Fruit fly (Drosophila melanogaster) ovary, adult (tissue): Measurements from ENCODE around the gene DIP-gamma.
A peak's percentile ranks its signal among the peaks of the same experiment; 100 is the strongest.

Source experiments
- CG17801 ChIP-seq: fragments of 200-800 bp; optimal IDR thresholded peaks from 2 replicates; lab custom pipeline; 2019; ENCODE audit warnings: missing biosample characterization, mild to moderate bottlenecking, missing genetic modification characterization, moderate library complexity; ENCODE audit not compliant: partially characterized antibody

The DIP-gamma gene

DNA sequence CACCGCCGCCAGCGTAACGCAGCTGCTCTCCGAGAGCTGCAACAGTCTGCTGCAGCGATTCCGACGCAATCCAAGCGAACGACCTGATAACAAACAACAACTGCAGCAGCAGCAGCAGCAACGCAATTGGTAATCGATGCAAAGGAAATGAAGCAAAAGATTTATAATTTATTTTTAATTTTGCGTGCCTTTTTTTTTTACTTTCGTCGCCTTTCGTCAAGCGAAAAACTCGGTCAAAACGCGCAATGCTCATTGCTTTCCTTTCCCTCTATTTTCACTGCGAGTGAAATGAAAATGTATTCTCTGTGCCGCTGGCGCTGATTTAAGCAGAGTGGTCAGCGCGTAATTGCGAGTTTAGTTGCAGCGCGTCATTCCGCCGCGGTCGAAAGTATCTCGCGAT is 57.1 kb downstream of the DIP-gamma start:
- TF ChIP-seq CG17801 (GFP tag; lab: Kevin White, UChicago): no peak

DNA sequence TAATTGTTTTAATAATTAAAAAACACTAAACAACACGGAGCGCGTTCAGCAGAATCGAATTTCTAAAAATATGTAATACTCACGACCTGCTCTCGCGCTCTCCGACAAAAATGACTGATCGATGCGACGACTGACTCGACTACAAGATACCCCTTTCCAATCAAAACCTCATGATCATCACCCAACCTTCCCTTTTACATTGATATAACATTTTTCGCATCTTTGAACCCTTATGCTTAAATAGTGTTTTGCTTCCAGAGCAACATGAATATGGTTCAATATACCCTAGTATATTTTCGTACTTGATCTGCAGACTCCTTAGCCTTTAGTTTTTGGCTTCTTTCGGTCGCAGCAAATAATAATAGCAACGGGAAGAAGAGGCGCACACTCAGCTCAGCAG is 58.4 kb downstream of the DIP-gamma start:
- no peak for TF ChIP-seq CG17801 (GFP tag; lab: Kevin White, UChicago)

DNA sequence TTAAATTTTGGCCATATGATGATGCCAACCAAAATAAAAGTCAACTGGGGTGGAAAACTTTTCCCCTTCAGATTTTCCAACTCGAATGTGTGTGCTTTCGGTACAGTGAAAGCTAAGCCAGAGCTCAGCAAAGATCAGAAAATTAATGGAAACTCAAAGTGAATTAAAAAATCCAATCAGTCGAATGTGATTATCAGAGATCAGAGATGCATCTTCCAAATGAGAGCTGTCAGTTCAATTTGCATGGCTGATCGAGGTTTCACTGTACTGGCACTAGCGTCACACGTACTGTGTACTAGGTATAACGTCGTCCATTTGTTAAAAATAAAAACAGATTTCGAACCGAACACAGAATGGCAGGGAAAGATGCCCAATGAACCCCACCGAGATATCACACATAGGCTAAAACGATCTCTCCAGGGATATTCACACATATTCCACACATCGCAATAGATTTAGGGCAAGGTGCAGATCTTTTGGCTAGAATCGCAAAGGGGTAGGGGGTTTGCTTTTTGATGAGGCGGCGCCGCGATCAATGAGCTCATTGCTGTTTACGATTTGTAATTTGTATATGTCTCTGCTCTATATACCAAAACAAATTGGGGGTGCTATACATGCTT is 65.2 kb downstream of the DIP-gamma start:
- TF ChIP-seq CG17801 (GFP tag; lab: Kevin White, UChicago): no peak

DNA sequence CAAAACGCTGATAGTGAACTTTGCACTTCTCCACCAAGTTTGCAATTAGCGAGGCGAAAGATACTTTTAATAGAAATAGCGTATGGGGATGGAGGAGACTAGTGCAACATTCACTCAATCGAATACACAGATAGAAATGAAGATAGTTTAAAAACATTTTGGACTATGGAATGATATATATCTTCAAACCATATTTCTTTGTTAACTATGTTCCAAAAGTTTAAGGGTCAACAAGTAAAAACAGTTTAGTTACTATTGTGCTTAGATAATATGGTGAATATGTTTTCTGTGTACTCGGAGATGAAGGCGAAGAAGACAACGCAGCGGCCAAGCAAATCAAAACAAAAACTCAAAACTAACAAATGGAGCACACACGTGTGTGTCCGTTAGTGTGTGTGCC is 66.0 kb downstream of the DIP-gamma start:
- no peak for TF ChIP-seq CG17801 (GFP tag; lab: Kevin White, UChicago)

DNA sequence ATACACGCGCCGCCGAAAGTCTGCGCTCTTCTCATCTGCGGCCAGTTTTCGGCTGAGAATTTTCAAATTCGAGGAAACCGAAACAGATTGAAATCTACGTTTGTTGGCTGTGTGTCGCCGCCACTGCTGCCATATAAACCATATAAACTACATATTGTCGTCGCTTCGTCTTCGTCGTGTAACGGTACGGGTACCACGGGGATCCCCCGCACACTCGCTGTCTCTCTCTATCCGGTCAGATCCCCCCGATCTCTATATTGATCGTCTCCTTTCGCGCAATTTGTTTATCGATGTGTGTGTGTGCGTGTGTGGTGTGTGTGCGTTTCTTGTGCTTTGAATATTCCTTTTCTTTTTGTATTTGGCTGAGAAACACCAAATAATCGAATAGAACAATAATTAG is 66.8 kb downstream of the DIP-gamma start:
- TF ChIP-seq CG17801 (GFP tag; lab: Kevin White, UChicago): no peak

DNA sequence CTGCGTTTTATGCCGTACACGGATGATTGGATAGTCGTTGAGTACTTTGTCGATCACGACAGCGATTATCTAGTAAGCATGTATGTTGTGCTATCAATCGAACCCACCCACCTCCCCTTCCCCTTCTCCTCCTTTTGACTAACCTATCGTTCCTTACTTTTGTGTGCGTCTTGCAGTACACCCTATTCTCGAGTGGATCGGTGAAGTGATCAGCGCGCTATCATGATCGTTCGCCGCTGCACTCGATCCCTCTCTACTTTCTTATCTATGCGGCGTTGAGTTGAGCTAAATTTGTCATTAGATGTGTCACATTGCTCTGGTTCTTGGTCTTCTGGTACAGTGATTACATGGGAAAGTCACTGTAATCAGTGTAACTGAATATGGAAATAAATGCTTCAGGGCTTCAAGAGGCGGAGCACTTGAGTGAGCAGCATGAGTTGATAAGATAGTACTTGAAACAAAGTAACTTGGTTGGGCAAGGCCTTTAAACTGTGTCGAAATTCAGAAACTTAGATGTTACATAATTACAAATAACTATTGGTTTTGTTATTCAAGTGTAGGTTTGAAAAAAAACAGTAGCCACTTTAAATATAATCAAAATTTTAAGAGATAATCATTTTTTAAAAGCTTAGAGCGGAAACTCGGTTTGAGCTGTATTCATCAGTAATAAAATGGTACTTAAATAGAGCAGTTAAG is 68.6 kb downstream of the DIP-gamma start:
- TF ChIP-seq CG17801 (GFP tag; lab: Kevin White, UChicago): no peak

DNA sequence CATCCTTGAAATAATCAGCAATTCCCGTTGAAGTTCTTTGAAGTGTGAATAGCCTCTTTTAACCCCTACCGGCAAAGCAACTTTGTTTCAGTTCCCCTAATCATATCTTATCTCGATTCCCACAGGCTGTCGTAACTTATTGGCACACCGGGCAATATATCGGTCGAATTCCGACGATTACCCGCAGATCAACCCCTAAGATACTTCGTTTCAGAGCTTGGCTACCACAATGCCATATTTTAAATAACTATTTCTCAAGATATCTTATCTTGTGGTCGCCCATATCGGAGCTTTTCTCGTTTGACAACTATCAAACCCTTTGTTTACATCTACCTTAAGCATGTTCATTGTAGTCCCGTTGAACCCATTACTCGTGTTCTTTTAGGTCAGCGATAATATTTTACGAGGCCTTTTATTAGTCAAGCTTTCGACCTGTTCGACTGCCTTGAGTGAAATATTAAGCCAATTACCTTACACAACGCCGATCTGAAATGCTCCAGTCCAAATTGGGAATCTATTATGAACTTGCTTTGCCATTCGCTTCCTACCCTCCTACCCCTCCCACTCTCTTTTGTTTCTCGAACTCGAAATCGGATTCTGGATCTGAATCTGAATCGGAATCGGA is 71.1 kb downstream of the DIP-gamma start:
- TF ChIP-seq CG17801 (GFP tag; lab: Kevin White, UChicago): no peak

DNA sequence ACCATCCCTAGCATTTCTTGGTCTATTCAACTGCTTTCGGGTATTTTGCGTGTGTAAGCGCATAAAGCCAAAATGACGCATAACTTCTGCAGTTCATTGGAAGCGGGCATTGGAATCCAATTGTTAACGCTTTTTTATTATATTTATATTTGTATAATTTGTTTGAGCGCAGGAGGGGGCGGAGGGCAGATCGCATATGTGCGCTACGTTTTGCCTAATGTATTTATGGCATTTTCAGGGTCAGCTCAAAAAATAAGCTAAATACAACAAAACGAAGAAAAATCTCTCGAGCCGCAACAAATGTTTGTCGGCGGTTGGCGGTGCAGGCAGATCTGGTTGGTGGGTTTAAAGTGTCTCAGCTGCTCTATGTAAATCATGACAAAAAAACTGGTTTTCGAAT is 72.3 kb downstream of the DIP-gamma start:
- TF ChIP-seq CG17801 (GFP tag; lab: Kevin White, UChicago): no peak

DNA sequence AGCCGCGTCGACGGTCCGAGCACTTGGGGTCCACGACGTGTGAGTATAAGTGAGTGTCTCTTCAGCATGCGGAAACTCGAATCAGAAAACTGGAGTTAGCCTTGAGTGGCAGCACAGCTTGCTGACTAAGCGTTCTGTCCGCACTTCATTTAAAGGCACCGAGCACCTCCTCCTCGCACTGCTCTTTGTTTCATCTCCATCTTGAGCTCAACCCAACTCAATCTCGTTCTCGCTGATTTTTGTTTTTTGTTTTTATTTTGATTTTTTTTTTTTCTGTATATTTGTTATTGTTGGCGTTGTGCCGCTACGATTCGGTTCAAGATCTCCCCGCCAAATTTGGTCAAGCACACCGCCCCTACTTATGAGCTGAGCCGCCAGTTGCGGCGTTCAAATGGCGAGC is 75.2 kb downstream of the DIP-gamma start:
- TF ChIP-seq CG17801 (GFP tag; lab: Kevin White, UChicago): no peak

DNA sequence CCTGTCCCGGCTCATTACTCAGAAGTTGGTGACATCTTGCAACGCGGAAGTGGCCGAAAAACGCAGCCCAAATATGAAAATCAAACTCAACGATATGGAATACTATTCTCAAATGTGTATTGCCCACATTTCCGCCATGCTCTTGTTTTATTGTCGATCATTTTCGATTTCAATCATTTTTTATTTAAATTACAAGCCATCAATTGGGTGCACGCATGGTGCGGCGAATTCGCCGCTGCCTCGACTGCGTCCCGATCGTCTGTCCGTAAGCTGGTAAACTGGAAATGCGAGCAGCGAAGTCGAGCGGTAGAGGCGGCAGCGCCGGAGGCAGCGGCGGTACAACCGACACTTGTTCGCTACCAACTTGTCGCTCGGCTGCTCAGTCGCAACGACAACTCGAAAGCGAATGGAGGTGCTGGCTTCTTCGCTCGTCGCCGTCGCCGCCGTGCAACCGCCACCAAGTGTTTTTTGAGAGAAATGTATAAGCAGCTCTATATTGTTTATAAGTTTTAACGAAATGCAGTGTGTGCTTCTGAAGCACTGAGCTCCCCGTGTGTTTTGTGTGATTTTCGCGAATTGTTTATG is 78.6 kb downstream of the DIP-gamma start:
- no peak for TF ChIP-seq CG17801 (GFP tag; lab: Kevin White, UChicago)

DNA sequence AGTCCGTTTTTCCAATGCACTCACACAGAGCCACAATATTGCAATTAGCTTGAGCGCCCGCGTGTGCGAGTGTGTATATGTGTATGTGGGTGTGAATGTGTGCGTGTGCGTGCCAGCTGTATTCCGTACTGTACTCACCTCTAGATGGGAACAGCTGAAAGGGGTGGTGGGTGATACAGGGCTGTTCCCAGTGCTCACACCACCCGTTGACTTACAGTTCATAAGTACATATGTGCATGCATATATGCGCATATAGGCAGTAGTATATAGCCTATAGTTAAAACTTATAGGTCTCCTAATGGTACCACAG is 80.8 kb downstream of the DIP-gamma start:
- no peak for TF ChIP-seq CG17801 (GFP tag; lab: Kevin White, UChicago)

DNA sequence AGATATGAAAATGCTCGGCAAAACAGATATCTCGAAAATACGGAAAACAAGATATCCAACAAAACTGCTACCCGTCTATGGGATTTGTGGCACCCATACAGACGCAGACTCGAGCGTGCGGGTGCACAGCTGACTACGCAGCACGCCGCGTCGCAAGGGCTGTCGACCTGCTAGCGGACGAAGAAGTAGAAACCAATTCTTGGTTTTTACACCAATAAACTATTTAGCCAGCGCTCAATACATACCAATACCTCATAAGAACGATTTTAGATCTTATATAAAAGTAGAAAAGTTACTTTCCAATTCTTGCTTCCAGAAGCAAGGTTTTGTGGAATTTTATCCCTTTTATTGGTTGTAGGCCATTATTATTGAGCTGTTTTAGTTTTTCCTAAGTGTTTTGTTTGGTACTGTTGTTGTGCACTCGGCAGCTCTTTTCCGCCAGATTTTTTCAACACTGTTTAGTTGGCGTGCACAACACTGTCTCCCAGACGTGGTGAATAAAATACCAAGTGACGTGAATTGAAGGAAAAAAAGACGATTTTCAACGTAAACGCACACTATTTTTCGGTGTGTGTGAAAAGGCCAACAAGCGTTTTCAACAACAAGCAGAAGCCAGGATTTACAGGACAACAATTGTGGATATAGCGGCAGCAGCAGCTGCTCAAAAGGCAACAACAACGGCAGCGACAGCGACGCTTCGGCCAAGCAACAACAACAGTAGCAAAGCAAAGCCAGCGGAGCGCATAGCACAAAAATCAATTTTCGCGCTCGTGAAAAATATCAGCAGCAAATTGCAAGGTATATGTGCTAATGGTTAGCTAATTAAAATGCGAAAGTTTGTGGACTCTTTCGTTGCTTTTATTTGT is 81.4 kb downstream of the DIP-gamma start:
- peak; percentile 61 for TF ChIP-seq CG17801 (GFP tag; lab: Kevin White, UChicago)

DNA sequence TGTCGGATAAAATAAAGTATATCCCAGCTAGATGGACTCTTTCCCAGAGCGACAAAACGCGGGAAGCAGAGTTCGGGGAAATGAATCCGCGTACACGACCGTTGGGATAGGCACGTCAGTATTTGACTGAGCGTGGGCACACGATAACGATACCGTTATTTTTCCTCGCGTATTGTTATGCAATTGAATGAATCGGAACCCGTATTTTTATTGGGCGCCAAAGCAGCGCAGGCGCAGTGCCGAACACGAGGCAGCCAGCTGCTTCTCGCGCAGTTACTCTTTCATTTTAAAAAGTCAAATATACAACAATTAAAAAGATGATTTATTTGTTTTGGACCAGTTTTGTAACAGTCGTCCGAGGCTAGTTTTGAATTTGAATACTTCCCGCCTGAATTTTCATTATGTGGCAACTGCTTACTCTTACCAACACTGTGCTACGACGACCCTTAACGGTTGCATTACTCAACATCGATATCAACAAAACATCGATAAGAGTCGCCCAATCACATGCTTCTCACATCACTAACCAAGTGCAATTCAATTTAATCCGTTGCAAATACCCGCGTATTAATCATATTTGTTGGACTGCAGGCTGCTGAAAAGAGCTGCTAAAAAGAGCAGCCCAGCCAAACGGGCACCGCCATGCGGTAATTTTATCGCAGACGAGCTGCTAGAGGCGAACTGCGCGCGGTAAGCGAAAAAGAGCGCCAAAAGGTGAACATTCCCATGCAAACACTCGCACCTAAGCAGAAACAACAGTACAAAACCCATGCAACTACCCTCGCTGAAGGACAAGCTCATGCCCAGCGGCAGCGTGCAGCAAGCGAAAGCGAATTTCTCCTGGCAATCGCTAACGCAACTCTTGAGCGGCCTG is 82.4 kb downstream of the DIP-gamma start, which contains the start of the genes CG33203 and Doa:
Gene CG33203, minus strand, starts transcription at position 151 of the 874 bp plus-strand sequence.
Gene Doa, plus strand, starts transcription at position 515 of the 874 bp plus-strand sequence.
- peak; percentile 34 for TF ChIP-seq CG17801 (GFP tag; lab: Kevin White, UChicago)

DNA sequence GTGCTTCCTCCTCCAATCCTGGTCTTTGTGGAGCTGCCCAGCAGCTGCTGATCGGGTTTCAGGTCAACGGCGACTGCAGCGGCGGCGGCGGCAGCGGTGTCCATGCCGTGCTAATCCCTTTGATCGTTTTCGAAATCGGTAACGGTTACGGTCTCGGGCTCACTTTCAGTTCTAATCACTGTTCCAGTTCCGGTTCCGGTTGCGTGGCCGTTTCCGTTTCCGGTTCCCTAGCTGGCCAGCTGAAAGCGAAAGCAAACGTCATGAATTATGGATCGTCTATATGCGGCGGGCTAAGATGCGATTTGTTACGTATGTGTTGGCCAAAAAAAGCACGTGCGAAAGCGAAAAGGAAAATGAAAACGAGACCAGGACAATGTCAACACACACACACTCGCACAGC is 83.4 kb downstream of the DIP-gamma start:
- no peak for TF ChIP-seq CG17801 (GFP tag; lab: Kevin White, UChicago)
